Fruit fly (Drosophila melanogaster): ENCODE measurements around the gene Nrx-1.
A peak's percentile ranks its signal among the peaks of the same experiment; 100 is the strongest.

The Nrx-1 gene

DNA sequence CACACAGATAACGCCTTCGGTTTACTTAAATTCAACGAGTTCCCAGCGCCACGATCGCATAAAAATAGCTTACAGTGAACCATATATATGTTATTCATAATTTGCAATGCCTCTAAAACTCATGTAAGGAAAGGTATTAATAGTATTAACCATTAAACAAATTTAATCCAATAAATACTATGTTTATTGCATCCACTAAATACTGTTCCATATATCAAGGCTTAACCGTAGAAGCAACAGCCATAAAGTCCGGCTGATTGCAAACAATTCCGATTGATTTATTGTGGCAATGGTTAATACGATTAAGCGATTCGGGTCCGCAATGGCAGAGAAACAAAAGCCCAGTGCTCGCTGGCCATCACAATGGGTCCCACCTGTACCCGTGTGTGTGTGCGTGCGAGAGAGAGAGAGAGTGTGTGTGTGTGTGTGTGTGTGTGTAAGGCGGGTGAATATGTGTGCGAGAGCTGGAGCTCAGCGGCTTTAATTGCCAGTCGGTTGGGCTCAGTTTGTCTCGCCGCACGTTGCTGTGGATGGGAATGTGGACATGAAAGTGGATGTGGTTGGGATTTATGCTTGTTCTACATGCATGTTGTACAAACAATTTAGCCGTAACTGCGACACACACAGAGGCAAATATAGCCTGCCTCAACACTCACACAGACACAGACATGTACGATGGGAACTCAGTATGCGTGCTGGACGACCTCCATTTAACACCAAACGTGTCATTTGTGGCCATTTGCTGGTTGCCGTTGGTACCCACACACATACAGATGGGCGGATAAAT, 26.4 kb downstream of the Nrx-1 start (continued):
- TF ChIP-seq tll (GFP tag; optimal IDR thresholded peaks at IDR 0.05) (no peak), cad (GFP tag; optimal IDR thresholded peaks at IDR 0.05) (no peak), CG9876 (GFP tag; optimal IDR thresholded peaks at IDR 0.05) (no peak), Antp (GFP tag; optimal IDR thresholded peaks at IDR 0.05) (no peak), Taf1 (GFP tag; IDR thresholded peaks at IDR 0.05) (no peak), CG9797 (GFP tag; optimal IDR thresholded peaks at IDR 0.05) (no peak), CG7745 (tag; optimal IDR thresholded peaks at IDR 0.05) (no peak), Kr (GFP tag; optimal IDR thresholded peaks at IDR 0.05) (no peak), gem (tag; optimal IDR thresholded peaks at IDR 0.05) (peak; percentile 69), TFAM (GFP tag; optimal IDR thresholded peaks at IDR 0.05) (no peak), CG7556 (GFP tag; optimal IDR thresholded peaks at IDR 0.05) (peak; percentile 53), CG9215 (GFP tag; IDR thresholded peaks at IDR 0.05) (peak; percentile 7; the same call in 1 of the 2 replicates), Ptx1 (GFP tag; IDR thresholded peaks at IDR 0.05) (0 out of 2 replicates have a peak, but pooled peaks have one; percentile 29), gcm (GFP tag; optimal IDR thresholded peaks at IDR 0.05) (no peak), ab (GFP tag; optimal IDR thresholded peaks at IDR 0.05) (no peak), CG30403 (GFP tag; optimal IDR thresholded peaks at IDR 0.05) (peak; percentile 52), CG7786 (GFP tag; optimal IDR thresholded peaks at IDR 0.05) (no peak), bbx (GFP tag; IDR thresholded peaks at IDR 0.05; ENCODE audit: partially characterized antibody) (no peak), CG9609 (GFP tag; optimal IDR thresholded peaks at IDR 0.05) (no peak), hkb (optimal IDR thresholded peaks at IDR 0.05) (no peak), hkb (GFP tag; IDR thresholded peaks at IDR 0.05) (0 out of 2 replicates have a peak, but pooled peaks have one; percentile 7), lilli (GFP tag; optimal IDR thresholded peaks at IDR 0.05) (peak; percentile 31), dimm (GFP tag; IDR thresholded peaks at IDR 0.05) (no peak), Ravus (GFP tag; IDR thresholded peaks at IDR 0.05) (no peak), CG11695 (GFP tag; IDR thresholded peaks at IDR 0.05) (no peak), Sry-β (GFP tag; optimal IDR thresholded peaks at IDR 0.05) (no peak), CG17802 (tag; optimal IDR thresholded peaks at IDR 0.05) (no peak), Gug (GFP tag; IDR thresholded peaks at IDR 0.05) (no peak), Ets97D (GFP tag; optimal IDR thresholded peaks at IDR 0.05) (no peak), cas (GFP tag; IDR thresholded peaks at IDR 0.05) (no peak), Bdp1 (GFP tag; optimal IDR thresholded peaks at IDR 0.05) (no peak), gce (GFP tag; IDR thresholded peaks at IDR 0.05) (no peak), gt (GFP tag; IDR thresholded peaks at IDR 0.05) (no peak), odd (GFP tag; optimal IDR thresholded peaks at IDR 0.05) (no peak), CG7987 (GFP tag; optimal IDR thresholded peaks at IDR 0.05) (no peak), CG11247 (GFP tag; IDR thresholded peaks at IDR 0.05) (no peak), emc (GFP tag; optimal IDR thresholded peaks at IDR 0.05) (no peak), Camta (GFP tag; optimal IDR thresholded peaks at IDR 0.05) (no peak), Spps (tag; optimal IDR thresholded peaks at IDR 0.05) (no peak), CG6254 (GFP tag; optimal IDR thresholded peaks at IDR 0.05) (no peak), Chrac-16 (GFP tag; optimal IDR thresholded peaks at IDR 0.05) (no peak), CG3726 (GFP tag; IDR thresholded peaks at IDR 0.05) (no peak), Ada2b (GFP tag; IDR thresholded peaks at IDR 0.05) (0 out of 2 replicates have a peak, but pooled peaks have one; percentile 43), gro (GFP tag; optimal IDR thresholded peaks at IDR 0.05) (no peak), mirr (GFP tag; optimal IDR thresholded peaks at IDR 0.05) (peak; percentile 61), CG6813 (GFP tag; optimal IDR thresholded peaks at IDR 0.05) (no peak), pzg (GFP tag; optimal IDR thresholded peaks at IDR 0.05) (no peak), CG12942 (GFP tag; optimal IDR thresholded peaks at IDR 0.05) (no peak), zfh2 (GFP tag; optimal IDR thresholded peaks at IDR 0.05) (no peak), dan (GFP tag; IDR thresholded peaks at IDR 0.05) (no peak), phol (tag; optimal IDR thresholded peaks at IDR 0.05) (peak; percentile 65)

Data from whole organism, embryonic.